Worm (Caenorhabditis elegans): ENCODE measurements around the gene C36B7.3.

DNA sequence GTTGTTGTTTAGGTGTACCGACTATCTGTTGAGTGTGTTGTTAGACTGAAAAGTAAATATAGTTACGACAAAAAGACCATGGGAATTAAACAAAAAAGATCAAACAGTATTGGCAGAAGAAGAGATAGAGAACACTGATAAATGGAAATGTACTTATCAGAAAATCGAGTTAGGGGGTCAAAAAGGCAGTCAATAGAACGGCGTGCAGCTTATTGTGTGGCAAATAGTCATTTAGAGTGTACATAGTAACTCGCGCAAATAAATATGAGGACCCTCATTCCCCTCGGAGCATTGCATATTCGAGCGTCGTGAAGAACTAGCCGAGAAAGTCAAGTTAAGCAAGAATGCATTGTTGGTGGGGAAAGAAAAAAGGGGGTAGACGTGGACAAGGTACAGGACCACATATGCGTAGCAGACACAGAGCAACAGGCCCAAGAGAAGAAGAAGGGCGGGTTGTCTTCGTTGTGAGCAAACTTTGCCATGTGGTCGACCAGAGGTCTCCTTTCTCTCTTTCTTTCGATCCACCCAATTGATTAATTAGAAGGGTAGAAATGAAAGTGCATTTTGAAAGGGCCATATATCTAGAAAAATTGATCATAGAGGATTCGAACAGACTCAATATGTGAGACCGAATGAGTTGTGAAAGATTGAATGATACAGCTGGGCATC lies 49.7 kb downstream of the C36B7.3 start, which contains the start of gene lam-2:
- TF ChIP-seq ama-1 (optimal IDR thresholded peaks at IDR 0.05), result no peak
- no peak for TF ChIP-seq ets-7 (tag; optimal IDR thresholded peaks at IDR 0.05)
- peak; percentile 39 for TF ChIP-seq hmg-4 (GFP tag; optimal IDR thresholded peaks at IDR 0.05)
- no peak for TF ChIP-seq ceh-13 (GFP tag; optimal IDR thresholded peaks at IDR 0.05)
- no peak for TF ChIP-seq flt-1 (GFP tag; IDR thresholded peaks at IDR 0.05)
- TF ChIP-seq tbx-37 (GFP tag; conservative IDR thresholded peaks at IDR 0.05), result no peak
- no peak for TF ChIP-seq hnd-1 (tag; optimal IDR thresholded peaks at IDR 0.05)
- no peak for TF ChIP-seq aly-1 (tag; optimal IDR thresholded peaks at IDR 0.05)
- TF ChIP-seq tra-4 (tag; optimal IDR thresholded peaks at IDR 0.05), result no peak
